Fruit fly (Drosophila melanogaster): ENCODE data around the gene Ubc84D.

The Ubc84D gene

dm6 chr3R:7515599-7516069, 3.6 kb downstream of the Ubc84D start, which contains the start of gene alpha-Est8:
alpha-Est8 (minus strand) TSS chr3R:7515670.
- TF ChIP-seq CG5204 (GFP tag; optimal IDR thresholded peaks at IDR 0.05) (peak; percentile 38), CG7045 (GFP tag; optimal IDR thresholded peaks at IDR 0.05) (peak; percentile 38), cic (GFP tag; optimal IDR thresholded peaks at IDR 0.05) (peak; percentile 55), cnc (optimal IDR thresholded peaks at IDR 0.05) (no peak), kay (GFP tag; ENCODE audit: borderline replicate concordance) (peak; percentile 2), CG7101 (tag; optimal IDR thresholded peaks at IDR 0.05) (peak; percentile 28), Hr96 (GFP tag; optimal IDR thresholded peaks at IDR 0.05) (peak; percentile 2), CG11617 (GFP tag; optimal IDR thresholded peaks at IDR 0.05) (no peak), CG12768 (GFP tag; optimal IDR thresholded peaks at IDR 0.05) (peak; percentile 47), toe (GFP tag; optimal IDR thresholded peaks at IDR 0.05) (peak; percentile 31), tj (GFP tag; optimal IDR thresholded peaks at IDR 0.05) (peak; percentile 3), pad (GFP tag; optimal IDR thresholded peaks at IDR 0.05) (peak; percentile 14), CG1620 (GFP tag; optimal IDR thresholded peaks at IDR 0.05) (no peak), bab1 (GFP tag; optimal IDR thresholded peaks at IDR 0.05) (no peak), ovo (GFP tag; optimal IDR thresholded peaks at IDR 0.05) (peak; percentile 88), Mnt (GFP tag; optimal IDR thresholded peaks at IDR 0.05) (peak; percentile 59), Clk (GFP tag; optimal IDR thresholded peaks at IDR 0.05) (peak; percentile 10), CG14711 (tag; optimal IDR thresholded peaks at IDR 0.05) (peak; percentile 29), CG33017 (tag; optimal IDR thresholded peaks at IDR 0.05) (peak; percentile 51), Crg-1 (GFP tag; optimal IDR thresholded peaks at IDR 0.05) (no peak)

dm6 chr3R:7514232-7514863, 4.9 kb downstream of the Ubc84D start:
- TF ChIP-seq kay (GFP tag; ENCODE audit: borderline replicate concordance) (peak; percentile 64), Clk (GFP tag; optimal IDR thresholded peaks at IDR 0.05) (no peak), CG12768 (GFP tag; optimal IDR thresholded peaks at IDR 0.05) (no peak), cic (GFP tag; optimal IDR thresholded peaks at IDR 0.05) (no peak)

- no peak for TF ChIP-seq CG1620 (GFP tag; optimal IDR thresholded peaks at IDR 0.05)
- peak; percentile 1 for TF ChIP-seq tj (GFP tag; optimal IDR thresholded peaks at IDR 0.05)
- TF ChIP-seq CG12768 (GFP tag; optimal IDR thresholded peaks at IDR 0.05): no peak
- TF ChIP-seq Mnt (GFP tag; optimal IDR thresholded peaks at IDR 0.05): no peak
- no peak for TF ChIP-seq CG11617 (GFP tag; optimal IDR thresholded peaks at IDR 0.05)
- TF ChIP-seq CG33017 (tag; optimal IDR thresholded peaks at IDR 0.05): no peak
- no peak for TF ChIP-seq CG5204 (GFP tag; optimal IDR thresholded peaks at IDR 0.05)
- peak; percentile 18 for TF ChIP-seq cic (GFP tag; optimal IDR thresholded peaks at IDR 0.05)
- no peak for TF ChIP-seq ovo (GFP tag; optimal IDR thresholded peaks at IDR 0.05)
- no peak for TF ChIP-seq Clk (GFP tag; optimal IDR thresholded peaks at IDR 0.05)
- no peak for TF ChIP-seq cnc (optimal IDR thresholded peaks at IDR 0.05)
- peak; percentile 86 for TF ChIP-seq kay (GFP tag; ENCODE audit: borderline replicate concordance)
- TF ChIP-seq CG7045 (GFP tag; optimal IDR thresholded peaks at IDR 0.05): no peak
- TF ChIP-seq Hr96 (GFP tag; optimal IDR thresholded peaks at IDR 0.05): no peak
- TF ChIP-seq Crg-1 (GFP tag; optimal IDR thresholded peaks at IDR 0.05): no peak
- TF ChIP-seq pad (GFP tag; optimal IDR thresholded peaks at IDR 0.05): no peak
- no peak for TF ChIP-seq CG14711 (tag; optimal IDR thresholded peaks at IDR 0.05)
- no peak for TF ChIP-seq toe (GFP tag; optimal IDR thresholded peaks at IDR 0.05)
- no peak for TF ChIP-seq CG7101 (tag; optimal IDR thresholded peaks at IDR 0.05)
- TF ChIP-seq bab1 (GFP tag; optimal IDR thresholded peaks at IDR 0.05): peak; percentile 5
These were observed 10.9 kb downstream of the Ubc84D start for dm6 chr3R:7508198-7508837.

- TF ChIP-seq Mnt (GFP tag; optimal IDR thresholded peaks at IDR 0.05) (no peak), CG5204 (GFP tag; optimal IDR thresholded peaks at IDR 0.05) (peak; percentile 53), CG7101 (tag; optimal IDR thresholded peaks at IDR 0.05) (peak; percentile 2), Crg-1 (GFP tag; optimal IDR thresholded peaks at IDR 0.05) (no peak), kay (GFP tag; ENCODE audit: borderline replicate concordance) (peak; percentile 74), pad (GFP tag; optimal IDR thresholded peaks at IDR 0.05) (peak; percentile 19), CG11617 (GFP tag; optimal IDR thresholded peaks at IDR 0.05) (no peak), CG14711 (tag; optimal IDR thresholded peaks at IDR 0.05) (peak; percentile 67), CG33017 (tag; optimal IDR thresholded peaks at IDR 0.05) (no peak), Hr96 (GFP tag; optimal IDR thresholded peaks at IDR 0.05) (no peak), CG7045 (GFP tag; optimal IDR thresholded peaks at IDR 0.05) (peak; percentile 43)
These were observed 12.8 kb downstream of the Ubc84D start for dm6 chr3R:7506314-7506988.

dm6 chr3R:7504989-7505761, 14.1 kb downstream of the Ubc84D start, which contains the start of gene alpha-Est9:
alpha-Est9 (minus strand) TSS chr3R:7505098.
- TF ChIP-seq toe (GFP tag; optimal IDR thresholded peaks at IDR 0.05) (no peak), CG7101 (tag; optimal IDR thresholded peaks at IDR 0.05) (peak; percentile 14), CG12768 (GFP tag; optimal IDR thresholded peaks at IDR 0.05) (peak; percentile 33), Clk (GFP tag; optimal IDR thresholded peaks at IDR 0.05) (no peak), bab1 (GFP tag; optimal IDR thresholded peaks at IDR 0.05) (no peak), cnc (optimal IDR thresholded peaks at IDR 0.05) (no peak), CG1620 (GFP tag; optimal IDR thresholded peaks at IDR 0.05) (no peak), Crg-1 (GFP tag; optimal IDR thresholded peaks at IDR 0.05) (no peak), Hr96 (GFP tag; optimal IDR thresholded peaks at IDR 0.05) (peak; percentile 39), ovo (GFP tag; optimal IDR thresholded peaks at IDR 0.05) (no peak), Mnt (GFP tag; optimal IDR thresholded peaks at IDR 0.05) (peak; percentile 74), CG11617 (GFP tag; optimal IDR thresholded peaks at IDR 0.05) (peak; percentile 16), cic (GFP tag; optimal IDR thresholded peaks at IDR 0.05) (peak; percentile 59), pad (GFP tag; optimal IDR thresholded peaks at IDR 0.05) (peak; percentile 11), tj (GFP tag; optimal IDR thresholded peaks at IDR 0.05) (peak; percentile 60), kay (GFP tag; ENCODE audit: borderline replicate concordance) (peak; percentile 95), CG14711 (tag; optimal IDR thresholded peaks at IDR 0.05) (peak; percentile 1), CG33017 (tag; optimal IDR thresholded peaks at IDR 0.05) (peak; percentile 25), CG5204 (GFP tag; optimal IDR thresholded peaks at IDR 0.05) (no peak), CG7045 (GFP tag; optimal IDR thresholded peaks at IDR 0.05) (no peak)

Measured in whole organism, adult.